Fruit fly (Drosophila melanogaster): Measurements from ENCODE around the gene CG46399.

CG46399 gene

dm6 chrX:14885554-14885953 lies 26.5 kb downstream of the CG46399 start:
- no peak for TF ChIP-seq CG17801 (GFP tag; optimal IDR thresholded peaks at IDR 0.05; ENCODE audit: partially characterized antibody)

dm6 chrX:14892303-14892702 lies 33.3 kb downstream of the CG46399 start:
- TF ChIP-seq CG17801 (GFP tag; optimal IDR thresholded peaks at IDR 0.05; ENCODE audit: partially characterized antibody) = no peak

dm6 chrX:14893872-14894271 lies 34.8 kb downstream of the CG46399 start:
- TF ChIP-seq CG17801 (GFP tag; optimal IDR thresholded peaks at IDR 0.05; ENCODE audit: partially characterized antibody) = no peak

- no peak for TF ChIP-seq CG17801 (GFP tag; optimal IDR thresholded peaks at IDR 0.05; ENCODE audit: partially characterized antibody)
These were observed 37.3 kb downstream of the CG46399 start for dm6 chrX:14896310-14896709.

- TF ChIP-seq CG17801 (GFP tag; optimal IDR thresholded peaks at IDR 0.05; ENCODE audit: partially characterized antibody) = no peak
These were observed 37.7 kb downstream of the CG46399 start, which contains the start of gene CG9514 for dm6 chrX:14896791-14897190. TSS of gene CG9514 (minus strand) at chrX:14896891.

- TF ChIP-seq CG17801 (GFP tag; optimal IDR thresholded peaks at IDR 0.05; ENCODE audit: partially characterized antibody) = no peak
These were observed 38.5 kb downstream of the CG46399 start for dm6 chrX:14897592-14897991.

- TF ChIP-seq CG17801 (GFP tag; optimal IDR thresholded peaks at IDR 0.05; ENCODE audit: partially characterized antibody) = no peak
These were observed 46.5 kb downstream of the CG46399 start, which contains the start of gene CG9512 for dm6 chrX:14905499-14906044. TSS of gene CG9512 (minus strand) at chrX:14905549.

- TF ChIP-seq CG17801 (GFP tag; optimal IDR thresholded peaks at IDR 0.05; ENCODE audit: partially characterized antibody) = no peak
These were observed 50.0 kb downstream of the CG46399 start for dm6 chrX:14909051-14909450.

Data from ovary, adult (tissue).